Fruit fly (Drosophila melanogaster) whole organism, embryonic: ENCODE data around the gene CG10562.

Experiments
- Awh ChIP-seq: fragments of 200-800 bp; sonication (Bioruptor generic); IDR thresholded peaks from 2 replicates; pipeline ENCODE4, ENCODE4 v1.3.6; 2022; ENCODE audit warnings: missing biosample characterization, missing genetic modification characterization
- CG12391 ChIP-seq: fragments of 200-800 bp; sonication (Bioruptor generic); optimal IDR thresholded peaks from 3 replicates; lab custom pipeline; 2018; ENCODE audit warnings: missing biosample characterization, mild to moderate bottlenecking, missing genetic modification characterization, moderate library complexity
- CG2116 ChIP-seq: fragments of 200-800 bp; sonication (Bioruptor generic); optimal IDR thresholded peaks from 3 replicates; lab custom pipeline; 2018; ENCODE audit warnings: missing biosample characterization, mild to moderate bottlenecking, missing genetic modification characterization
- CG2889 ChIP-seq: fragments of 200-800 bp; sonication (Bioruptor generic); IDR thresholded peaks from 3 replicates; pipeline ENCODE4 v1.3.6; 2022; ENCODE audit warnings: missing biosample characterization, missing genetic modification characterization
- CG31224 ChIP-seq: fragments of 200-800 bp; sonication (Bioruptor generic); IDR thresholded peaks from 2 replicates; pipeline ENCODE4 v1.3.6; 2022; ENCODE audit warnings: missing biosample characterization, missing genetic modification characterization
- CG33213 ChIP-seq: fragments of 200-800 bp; sonication (Bioruptor generic); optimal IDR thresholded peaks from 3 replicates; lab custom pipeline; 2016; ENCODE audit warnings: missing biosample characterization, missing genetic modification characterization
- CG7556 ChIP-seq: fragments of 200-800 bp; sonication (Bioruptor generic); optimal IDR thresholded peaks from 2 replicates; lab custom pipeline; 2017; ENCODE audit warnings: missing biosample characterization, mild to moderate bottlenecking, missing genetic modification characterization
- CG7839 ChIP-seq: fragments of 200-800 bp; sonication (Bioruptor generic); optimal IDR thresholded peaks from 3 replicates; lab custom pipeline; 2018; ENCODE audit warnings: missing biosample characterization, mild to moderate bottlenecking, missing genetic modification characterization, moderate library complexity
- CG9876 ChIP-seq: fragments of 200-800 bp; sonication (Bioruptor generic); optimal IDR thresholded peaks from 2 replicates; lab custom pipeline; 2016; ENCODE audit warnings: missing biosample characterization, missing genetic modification characterization
- CkIIα-i1 ChIP-seq: fragments of 200-800 bp; sonication (Bioruptor generic); IDR thresholded peaks from 2 replicates; pipeline ENCODE4 v1.3.6; 2022; ENCODE audit warnings: missing biosample characterization, missing genetic modification characterization
- CrebB ChIP-seq: fragments of 200-800 bp; sonication (Bioruptor generic); optimal IDR thresholded peaks from 3 replicates; lab custom pipeline; 2018; ENCODE audit warnings: missing biosample characterization, mild to moderate bottlenecking, missing genetic modification characterization
- Dbx ChIP-seq: fragments of 200-800 bp; sonication (Bioruptor generic); IDR thresholded peaks from 3 replicates; pipeline ENCODE4 v1.3.6; 2022; ENCODE audit warnings: missing biosample characterization, missing genetic modification characterization
- Elba2 ChIP-seq: fragments of 200-800 bp; sonication (Bioruptor generic); optimal IDR thresholded peaks from 3 replicates; lab custom pipeline; 2016; ENCODE audit warnings: missing biosample characterization, missing genetic modification characterization
- GATAe ChIP-seq: fragments of 200-800 bp; sonication (Bioruptor generic); conservative IDR thresholded peaks from 2 replicates; pipeline ENCODE4 v1.3.6; 2022; ENCODE audit warnings: missing biosample characterization, missing genetic modification characterization
- Hey ChIP-seq: fragments of 200-800 bp; sonication (Bioruptor generic); optimal IDR thresholded peaks from 3 replicates; lab custom pipeline; 2018; ENCODE audit warnings: missing biosample characterization, mild to moderate bottlenecking, missing genetic modification characterization
- Mrtf ChIP-seq: fragments of 200-800 bp; sonication (Bioruptor generic); IDR thresholded peaks from 3 replicates; pipeline ENCODE4 v1.3.6; 2022; ENCODE audit warnings: missing biosample characterization, missing genetic modification characterization
- Nf-YB ChIP-seq: fragments of 200-800 bp; sonication (Bioruptor generic); optimal IDR thresholded peaks from 3 replicates; lab custom pipeline; 2019; ENCODE audit warnings: missing biosample characterization, mild to moderate bottlenecking, missing genetic modification characterization, moderate library complexity
- Six4 ChIP-seq: fragments of 200-800 bp; sonication (Bioruptor generic); optimal IDR thresholded peaks from 2 replicates; lab custom pipeline; 2016; ENCODE audit warnings: missing biosample characterization, missing genetic modification characterization
- Xbp1 ChIP-seq: fragments of 200-800 bp; sonication (Bioruptor generic); optimal IDR thresholded peaks from 3 replicates; lab custom pipeline; 2016; ENCODE audit warnings: missing biosample characterization, mild to moderate bottlenecking, missing genetic modification characterization
- aop ChIP-seq: fragments of 200-800 bp; sonication (Bioruptor generic); IDR thresholded peaks from 2 replicates; pipeline ENCODE4 v1.3.6; 2022; ENCODE audit warnings: missing biosample characterization, missing genetic modification characterization
- ara ChIP-seq: fragments of 200-800 bp; sonication (Bioruptor generic); IDR thresholded peaks from 2 replicates; pipeline ENCODE4 v1.3.6; 2022; ENCODE audit warnings: missing biosample characterization, missing genetic modification characterization
- chinmo ChIP-seq: fragments of 200-800 bp; sonication (Bioruptor generic); IDR thresholded peaks from 4 replicates; pipeline ENCODE4 v1.3.6; 2022; ENCODE audit warnings: missing biosample characterization, missing genetic modification characterization; ENCODE audit not compliant: partially characterized antibody
- dati ChIP-seq: fragments of 200-800 bp; sonication (Bioruptor generic); IDR thresholded peaks from 2 replicates; pipeline ENCODE4 v1.3.6; 2022; ENCODE audit warnings: missing biosample characterization, missing genetic modification characterization
- exex ChIP-seq: fragments of 200-800 bp; sonication (Bioruptor generic); optimal IDR thresholded peaks from 4 replicates; lab custom pipeline; 2018; ENCODE audit warnings: missing biosample characterization, mild to moderate bottlenecking, missing genetic modification characterization, moderate library complexity
- fd64A ChIP-seq: fragments of 200-800 bp; sonication (Bioruptor generic); optimal IDR thresholded peaks from 3 replicates; lab custom pipeline; 2018; ENCODE audit warnings: missing biosample characterization, mild to moderate bottlenecking, missing genetic modification characterization
- gsb ChIP-seq: fragments of 200-800 bp; sonication (Bioruptor generic); IDR thresholded peaks from 2 replicates; pipeline ENCODE4 v1.3.6; 2022; ENCODE audit warnings: missing biosample characterization, missing genetic modification characterization
- gsb-n ChIP-seq: fragments of 200-800 bp; sonication (Bioruptor generic); optimal IDR thresholded peaks from 3 replicates; lab custom pipeline; 2018; ENCODE audit warnings: missing biosample characterization, mild to moderate bottlenecking, missing genetic modification characterization
- gt ChIP-seq: fragments of 200-800 bp; sonication (Bioruptor generic); IDR thresholded peaks from 2 replicates; pipeline ENCODE4 v1.3.6; 2022; ENCODE audit warnings: missing biosample characterization, missing genetic modification characterization
- kah ChIP-seq: fragments of 200-800 bp; sonication (Bioruptor generic); optimal IDR thresholded peaks from 2 replicates; lab custom pipeline; 2018; ENCODE audit warnings: missing biosample characterization, mild to moderate bottlenecking, missing genetic modification characterization
- pan ChIP-seq, 4 experiments: fragments of >200 bp in 3 of 4; fragments of 200-800 bp in 1 of 4; sonication (Bioruptor generic) in 1 of 4; optimal IDR thresholded peaks in 3 of 4; IDR thresholded peaks in 1 of 4; 2 replicates each; pipeline versions ENCODE4 v1.3.6 to Lab custom; 2017 to 2022; ENCODE audit warnings: missing biosample characterization in 2 of 4, missing genetic modification characterization in 2 of 4, mixed read lengths in 1 of 4
- pfk ChIP-seq: fragments of 200-800 bp; sonication (Bioruptor generic); optimal IDR thresholded peaks from 2 replicates; lab custom pipeline; 2018; ENCODE audit warnings: missing biosample characterization, mild to moderate bottlenecking, missing genetic modification characterization, moderate library complexity
- repo ChIP-seq: fragments of 200-800 bp; sonication (Bioruptor generic); optimal IDR thresholded peaks from 2 replicates; lab custom pipeline; 2016; ENCODE audit warnings: missing biosample characterization, missing genetic modification characterization
- rib ChIP-seq: fragments of 200-800 bp; sonication (Bioruptor generic); IDR thresholded peaks from 2 replicates; pipeline ENCODE4 v1.3.6; 2022; ENCODE audit warnings: missing biosample characterization, missing genetic modification characterization
- sima ChIP-seq: fragments of 200-800 bp; sonication (Bioruptor generic); optimal IDR thresholded peaks from 2 replicates; lab custom pipeline; 2016; ENCODE audit warnings: missing biosample characterization, missing genetic modification characterization
- so ChIP-seq: fragments of 200-800 bp; sonication (Bioruptor generic); IDR thresholded peaks from 3 replicates; pipeline ENCODE4 v1.3.6; 2022; ENCODE audit warnings: missing biosample characterization, missing genetic modification characterization
- sug ChIP-seq: fragments of 200-800 bp; optimal IDR thresholded peaks from 2 replicates; lab custom pipeline; 2019; ENCODE audit warnings: missing biosample characterization, mild to moderate bottlenecking, missing genetic modification characterization, moderate library complexity
- tgo ChIP-seq: fragments of 200-800 bp; sonication (Bioruptor generic); IDR thresholded peaks from 3 replicates; pipeline ENCODE4 v1.3.6; 2022; ENCODE audit warnings: missing biosample characterization, missing genetic modification characterization
- vnd ChIP-seq: fragments of 200-800 bp; sonication (Bioruptor generic); IDR thresholded peaks from 3 replicates; pipeline ENCODE4 v1.3.6; 2022; ENCODE audit warnings: missing biosample characterization, missing genetic modification characterization; ENCODE audit not compliant: partially characterized antibody
- yki ChIP-seq: fragments of >200 bp; optimal IDR thresholded peaks from 3 replicates; lab custom pipeline; 2018
- zfh1 ChIP-seq: fragments of 200-800 bp; sonication (Bioruptor generic); IDR thresholded peaks from 3 replicates; pipeline ENCODE4 v1.3.6; 2022; ENCODE audit warnings: missing biosample characterization, missing genetic modification characterization

Gene CG10562

DNA sequence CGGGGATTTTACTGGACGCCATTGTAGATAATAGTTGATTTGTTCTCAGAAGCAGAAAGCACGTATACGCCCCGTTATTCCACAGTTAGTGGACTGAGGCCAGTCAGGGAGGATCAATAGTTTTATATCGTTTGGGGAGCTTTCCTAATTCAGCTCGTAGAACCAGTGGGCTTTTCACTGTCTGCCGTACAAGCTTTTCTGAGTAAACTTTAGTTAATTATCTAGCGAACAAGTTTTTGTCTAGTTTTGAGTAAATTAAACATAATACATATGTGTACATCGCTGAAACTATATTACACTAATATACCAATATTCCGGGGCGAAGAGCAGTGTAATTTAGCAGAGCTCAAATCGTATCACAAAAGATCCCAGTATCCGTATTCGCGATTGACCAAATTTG, at the start of gene CG10562:
Gene CG10562 (minus strand): TSS at position 101 of the 400 bp plus-strand sequence.
- TF ChIP-seq exex (tag; lab: Kevin White, UChicago) (peak; percentile 20), CG2889 (GFP tag; lab: Robert Waterston, UW) (no peak)
- TF ChIP-seq, all 482 proteins: peak for 1

dm6 chr3R:25357985-25358384, 35.4 kb upstream of the CG10562 start, which contains the start of gene ND-49L:
TSS of gene ND-49L (plus strand) at chr3R:25358285.
- TF ChIP-seq Awh (GFP tag; lab: Robert Waterston, UW) (no peak), gt (GFP tag; lab: Robert Waterston, UW) (no peak), CG12391 (tag; lab: Kevin White, UChicago) (no peak), yki (lab: Kevin White, UChicago) (no peak), CG33213 (GFP tag; lab: Kevin White, UChicago) (no peak), gsb (no peak), zfh1 (GFP tag; lab: Robert Waterston, UW) (no peak), kah (no peak), Elba2 (no peak), chinmo (no peak), Dbx (GFP tag; lab: Robert Waterston, UW) (no peak), pan (optimal IDR thresholded peaks at IDR 0.05; lab: Kevin White, UChicago) (no peak), pan (GFP tag; optimal IDR thresholded peaks at IDR 0.05 in 1 of 2, IDR thresholded peaks at IDR 0.05 in 1 of 2) (no peak), Xbp1 (GFP tag; lab: Kevin White, UChicago) (no peak), dati (GFP tag; lab: Robert Waterston, UW) (no peak), ara (GFP tag; lab: Robert Waterston, UW) (no peak), Nf-YB (no peak), Six4 (no peak)

DNA sequence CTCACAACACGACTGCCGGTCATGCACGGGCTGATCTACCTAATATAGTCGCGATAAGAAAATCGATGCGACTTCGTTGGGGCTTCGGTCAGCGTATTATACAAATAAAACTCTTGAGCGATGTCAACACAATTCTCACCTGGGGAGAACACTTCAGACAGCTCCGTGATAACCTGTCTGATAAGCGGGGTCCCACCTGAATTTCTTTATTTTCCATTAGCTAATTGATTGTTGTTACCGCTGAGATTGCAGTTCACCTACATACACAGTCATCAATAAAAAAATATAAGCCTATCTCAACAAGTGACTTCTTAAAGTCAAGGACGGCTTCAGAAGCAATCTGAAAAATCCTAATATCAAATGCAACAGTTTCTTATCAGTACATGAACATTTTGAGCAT, 24.3 kb upstream of the CG10562 start, which contains the start of gene tobi:
Gene tobi (minus strand): TSS at position 23 of the 400 bp plus-strand sequence.
- peak; percentile 89 for TF ChIP-seq sug (tag; lab: Kevin White, UChicago)
- TF ChIP-seq pfk, result no peak
- no peak for TF ChIP-seq CG7556 (GFP tag; lab: Kevin White, UChicago)
- no peak for TF ChIP-seq CkIIα-i1 (GFP tag; lab: Robert Waterston, UW)
- no peak for TF ChIP-seq CG31224
- TF ChIP-seq exex (tag; lab: Kevin White, UChicago), result peak; percentile 72
- TF ChIP-seq so (GFP tag; lab: Robert Waterston, UW), result no peak
- peak; percentile 19; the same call in 1 of the 3 replicates for TF ChIP-seq vnd (GFP tag; lab: Robert Waterston, UW)
- TF ChIP-seq, all 482 proteins: peak for 3

- TF ChIP-seq rib (GFP tag; lab: Robert Waterston, UW) (no peak), Hey (tag; lab: Kevin White, UChicago) (no peak), sima (GFP tag; lab: Kevin White, UChicago) (no peak), CrebB (tag; lab: Kevin White, UChicago) (no peak), fd64A (GFP tag; lab: Kevin White, UChicago) (no peak), repo (GFP tag; lab: Kevin White, UChicago) (no peak), CG9876 (no peak), aop (no peak), GATAe (no peak), CG7839 (tag; lab: Kevin White, UChicago) (no peak), gsb-n (tag; lab: Kevin White, UChicago) (no peak), Mrtf (GFP tag; lab: Robert Waterston, UW) (no peak), tgo (GFP tag; lab: Robert Waterston, UW) (no peak), CG2116 (no peak)
- TF ChIP-seq, all 482 proteins: peak for 0
Observed at dm6 chr3R:25339952-25340351, 17.4 kb upstream of the CG10562 start, which contains the start of gene rha. TSS of gene rha (plus strand) at chr3R:25340252.
